Worm (Caenorhabditis elegans): ENCODE measurements around the gene dmd-7.

The dmd-7 gene

ce11 chrV:6291301-6291700, 44.6 kb downstream of the dmd-7 start:
- TF ChIP-seq lin-38 (GFP tag; IDR thresholded peaks at IDR 0.05) (no peak), vab-7 (GFP tag; IDR thresholded peaks at IDR 0.05) (no peak), jun-1 (tag; optimal IDR thresholded peaks at IDR 0.05) (no peak), snpc-1.2 (GFP tag; IDR thresholded peaks at IDR 0.05) (no peak), mes-2 (tag; optimal IDR thresholded peaks at IDR 0.05; ENCODE audit: poor library complexity, severe bottlenecking) (no peak), madf-9 (GFP tag; conservative IDR thresholded peaks at IDR 0.05) (no peak), zip-11 (GFP tag; IDR thresholded peaks at IDR 0.05) (no peak), duxl-1 (tag; optimal IDR thresholded peaks at IDR 0.05; ENCODE audit: poor library complexity) (no peak), dve-1 (tag; optimal IDR thresholded peaks at IDR 0.05; ENCODE audit: insufficient read depth) (peak; percentile 52), ztf-7 (tag; optimal IDR thresholded peaks at IDR 0.05) (no peak), daf-16 (GFP tag; optimal IDR thresholded peaks at IDR 0.05) (no peak), daf-16 (tag; optimal IDR thresholded peaks at IDR 0.05) (peak; percentile 65), php-3 (GFP tag; IDR thresholded peaks at IDR 0.05) (peak; percentile 93), pqm-1 (tag; optimal IDR thresholded peaks at IDR 0.05) (peak; percentile 54), nhr-28 (tag; optimal IDR thresholded peaks at IDR 0.05) (peak; percentile 7), dmd-6 (GFP tag; IDR thresholded peaks at IDR 0.05) (peak; percentile 30; the same call in 1 of the 2 replicates), nhr-10 (tag; optimal IDR thresholded peaks at IDR 0.05) (no peak), nhr-76 (tag; optimal IDR thresholded peaks at IDR 0.05) (no peak), Y48G9A.11 (GFP tag; IDR thresholded peaks at IDR 0.05) (no peak), arid-1 (GFP tag; conservative IDR thresholded peaks at IDR 0.05) (no peak), egl-27 (tag; optimal IDR thresholded peaks at IDR 0.05) (no peak)

ce11 chrV:6292401-6292800, 45.7 kb downstream of the dmd-7 start, which contains the start of gene K12B6.9:
Gene K12B6.9 (minus strand): TSS chrV:6292666.
- no peak for TF ChIP-seq hmg-1.1 (GFP tag; IDR thresholded peaks at IDR 0.05)
- no peak for TF ChIP-seq tag-97 (GFP tag; IDR thresholded peaks at IDR 0.05)
- TF ChIP-seq dmd-6 (GFP tag; IDR thresholded peaks at IDR 0.05) = peak; percentile 64
- TF ChIP-seq ztf-11 (tag; optimal IDR thresholded peaks at IDR 0.05) = no peak
- TF ChIP-seq set-16 (GFP tag; IDR thresholded peaks at IDR 0.05) = no peak
- TF ChIP-seq ceh-32 (tag; optimal IDR thresholded peaks at IDR 0.05; ENCODE audit: poor library complexity) = no peak
- TF ChIP-seq madf-5 (GFP tag; IDR thresholded peaks at IDR 0.05) = no peak
- no peak for TF ChIP-seq rbr-2 (tag; optimal IDR thresholded peaks at IDR 0.05)
- TF ChIP-seq pha-4 (GFP tag; IDR thresholded peaks at IDR 0.05) = no peak
- no peak for TF ChIP-seq pha-4 (tag; optimal IDR thresholded peaks at IDR 0.05)
- TF ChIP-seq sdz-12 (GFP tag; optimal IDR thresholded peaks at IDR 0.05) = no peak
- no peak for TF ChIP-seq lin-38 (GFP tag; IDR thresholded peaks at IDR 0.05)
- TF ChIP-seq nhr-25 (tag; optimal IDR thresholded peaks at IDR 0.05; ENCODE audit: borderline replicate concordance, insufficient read depth) = no peak
- TF ChIP-seq Y5F2A.4 (GFP tag; optimal IDR thresholded peaks at IDR 0.05) = no peak
- TF ChIP-seq ceh-20 (GFP tag; IDR thresholded peaks at IDR 0.05) = no peak
- no peak for TF ChIP-seq spr-1 (tag; optimal IDR thresholded peaks at IDR 0.05)
- TF ChIP-seq nhr-77 (tag; optimal IDR thresholded peaks at IDR 0.05) = no peak
- no peak for TF ChIP-seq vab-7 (GFP tag; IDR thresholded peaks at IDR 0.05)
- TF ChIP-seq pqm-1 (tag; optimal IDR thresholded peaks at IDR 0.05) = peak; percentile 76
- no peak for TF ChIP-seq dmd-8 (GFP tag; IDR thresholded peaks at IDR 0.05)
- no peak for TF ChIP-seq egl-43 (GFP tag; IDR thresholded peaks at IDR 0.05)
- no peak for TF ChIP-seq nhr-48 (tag; optimal IDR thresholded peaks at IDR 0.05)
- TF ChIP-seq ces-1 (GFP tag; optimal IDR thresholded peaks at IDR 0.05) = no peak
- no peak for TF ChIP-seq arid-1 (GFP tag; conservative IDR thresholded peaks at IDR 0.05)
- TF ChIP-seq aha-1 (tag) = peak; percentile 34
- no peak for TF ChIP-seq lin-1 (GFP tag; IDR thresholded peaks at IDR 0.05)
- TF ChIP-seq lin-29 (GFP tag; IDR thresholded peaks at IDR 0.05) = no peak
- TF ChIP-seq cey-2 (tag; optimal IDR thresholded peaks at IDR 0.05; ENCODE audit: borderline replicate concordance, insufficient read depth) = no peak
- TF ChIP-seq nhr-41 (GFP tag; IDR thresholded peaks at IDR 0.05) = no peak
- no peak for TF ChIP-seq ctbp-1 (GFP tag; IDR thresholded peaks at IDR 0.05)
- TF ChIP-seq nhr-42 (GFP tag; IDR thresholded peaks at IDR 0.05) = no peak
- no peak for TF ChIP-seq lsy-2 (tag; optimal IDR thresholded peaks at IDR 0.05)
- TF ChIP-seq lim-7 (GFP tag; IDR thresholded peaks at IDR 0.05) = no peak
- no peak for TF ChIP-seq skn-1 (tag; optimal IDR thresholded peaks at IDR 0.05)
- no peak for TF ChIP-seq zip-11 (GFP tag; IDR thresholded peaks at IDR 0.05)
- TF ChIP-seq nhr-111 (GFP tag; optimal IDR thresholded peaks at IDR 0.05) = no peak
